Worm (Caenorhabditis elegans) whole organism, L4 larva: ENCODE measurements around the gene C54F6.19.
"Not testable (repeated sequence)": the region's sequence is repeated elsewhere in the genome, so short reads cannot be mapped to it uniquely, and the experiment has no call there.

Experiments used
- D1046.2 ChIP-seq: fragments of 200-800 bp; sonication (Bioruptor generic); IDR thresholded peaks from 2 replicates; pipeline ENCODE4 v1.3.6; 2022; ENCODE audit warnings: missing genetic modification characterization, missing compliant biosample characterization
- F26F4.8 ChIP-seq: fragments of 200-800 bp; sonication (Bioruptor generic); conservative IDR thresholded peaks from 2 replicates; pipeline ENCODE4 v1.3.6; 2022; ENCODE audit warnings: missing genetic modification characterization, missing compliant biosample characterization
- F44E2.7 ChIP-seq: fragments of 200-800 bp; sonication (Bioruptor generic); IDR thresholded peaks from 2 replicates; pipeline ENCODE4 v2.1.2; 2022; ENCODE audit warnings: missing genetic modification characterization, missing compliant biosample characterization
- Y105C5A.15 ChIP-seq: fragments of 200-800 bp; sonication (Bioruptor generic); IDR thresholded peaks from 2 replicates; pipeline ENCODE4 v1.3.6; 2022; ENCODE audit warnings: missing genetic modification characterization, missing compliant biosample characterization
- Y48G9A.11 ChIP-seq: fragments of 200-800 bp; sonication (Bioruptor generic); IDR thresholded peaks from 2 replicates; pipeline ENCODE4 v1.3.6; 2022; ENCODE audit warnings: missing genetic modification reagents, missing genetic modification characterization, missing compliant biosample characterization
- Y75B8A.6 ChIP-seq: fragments of 200-800 bp; sonication (Bioruptor generic); IDR thresholded peaks from 2 replicates; pipeline ENCODE4 v1.3.6; 2022; ENCODE audit warnings: missing genetic modification reagents, missing genetic modification characterization, missing compliant biosample characterization
- ZK337.2 ChIP-seq: fragments of 200-800 bp; sonication (Bioruptor generic); IDR thresholded peaks from 2 replicates; pipeline ENCODE4 v1.3.6; 2022; ENCODE audit warnings: missing genetic modification reagents, missing genetic modification characterization, missing compliant biosample characterization
- aha-1 ChIP-seq: fragments of 150-350 bp; peaks from one replicate; lab custom pipeline; 2014; ENCODE audit warnings: missing biosample characterization, missing genetic modification characterization
- arid-1 ChIP-seq: fragments of 200-800 bp; sonication (Bioruptor generic); conservative IDR thresholded peaks from 2 replicates; pipeline ENCODE4 v1.3.6; 2022; ENCODE audit warnings: missing genetic modification reagents, missing genetic modification characterization, missing compliant biosample characterization
- ceh-20 ChIP-seq: fragments of 200-800 bp; sonication (Bioruptor generic); IDR thresholded peaks from 2 replicates; pipeline ENCODE4 v1.3.6; 2022; ENCODE audit warnings: missing genetic modification reagents, missing genetic modification characterization, missing compliant biosample characterization
- ceh-44 ChIP-seq: fragments of 200-800 bp; sonication (Bioruptor generic); IDR thresholded peaks from 2 replicates; pipeline ENCODE4 v1.3.6; 2022; ENCODE audit warnings: missing genetic modification reagents, missing genetic modification characterization, missing compliant biosample characterization
- ceh-82 ChIP-seq: sonication (generic microtip); optimal IDR thresholded peaks from 2 replicates; lab custom pipeline; 2017; ENCODE audit warnings: missing biosample characterization, missing genetic modification characterization
- dmd-8 ChIP-seq: fragments of 200-800 bp; sonication (Bioruptor generic); IDR thresholded peaks from 2 replicates; pipeline ENCODE4 v1.3.6; 2022; ENCODE audit warnings: missing genetic modification characterization, missing compliant biosample characterization
- dmd-9 ChIP-seq: fragments of 200-800 bp; sonication (Bioruptor generic); IDR thresholded peaks from 2 replicates; pipeline ENCODE4 v1.3.6; 2022; ENCODE audit warnings: missing genetic modification reagents, missing genetic modification characterization, missing compliant biosample characterization
- dve-1 ChIP-seq: sonication (generic microtip); optimal IDR thresholded peaks from 2 replicates; lab custom pipeline; 2017; ENCODE audit warnings: antibody characterized with exemption, mild to moderate bottlenecking, missing genetic modification characterization, missing compliant biosample characterization; ENCODE audit not compliant: insufficient read depth
- lim-7 ChIP-seq: fragments of 200-800 bp; sonication (Bioruptor generic); IDR thresholded peaks from 2 replicates; pipeline ENCODE4 v1.3.6; 2022; ENCODE audit warnings: missing genetic modification characterization, missing compliant biosample characterization
- lin-1 ChIP-seq: fragments of 200-800 bp; sonication (Bioruptor generic); IDR thresholded peaks from 2 replicates; pipeline ENCODE4 v1.3.6; 2022; ENCODE audit warnings: missing genetic modification reagents, missing genetic modification characterization, missing compliant biosample characterization
- lir-3 ChIP-seq: sonication (generic microtip); optimal IDR thresholded peaks from 2 replicates; lab custom pipeline; 2016; ENCODE audit warnings: mild to moderate bottlenecking, missing genetic modification characterization, missing compliant biosample characterization
- madf-5 ChIP-seq, 2 experiments: fragments of 200-800 bp; sonication (Bioruptor generic); IDR thresholded peaks; 2 replicates each; pipeline ENCODE4 v1.3.6; 2022; ENCODE audit warnings: missing compliant biosample characterization in 2 of 2, missing genetic modification characterization in 2 of 2
- madf-9 ChIP-seq: fragments of 200-800 bp; sonication (Bioruptor generic); conservative IDR thresholded peaks from 2 replicates; pipeline ENCODE4 v1.3.6; 2022; ENCODE audit warnings: missing genetic modification reagents, missing genetic modification characterization, missing compliant biosample characterization
- mdt-29 ChIP-seq: fragments of 200-800 bp; sonication (Bioruptor generic); IDR thresholded peaks from 2 replicates; pipeline ENCODE4 v1.3.6; 2022; ENCODE audit warnings: missing genetic modification reagents, missing genetic modification characterization, missing compliant biosample characterization
- mxl-2 ChIP-seq: fragments of 200-800 bp; sonication (Bioruptor generic); conservative IDR thresholded peaks from 2 replicates; pipeline ENCODE4 v1.3.6; 2022; ENCODE audit warnings: missing genetic modification reagents, missing genetic modification characterization, missing compliant biosample characterization
- nhr-28 ChIP-seq: fragments of 150-350 bp; optimal IDR thresholded peaks from 2 replicates; lab custom pipeline; 2014; ENCODE audit warnings: missing biosample characterization, missing genetic modification characterization
- nhr-41 ChIP-seq: fragments of 200-800 bp; sonication (Bioruptor generic); IDR thresholded peaks from 2 replicates; pipeline ENCODE4 v1.3.6; 2022; ENCODE audit warnings: missing genetic modification reagents, missing genetic modification characterization, missing compliant biosample characterization
- nhr-42 ChIP-seq: fragments of 200-800 bp; sonication (Bioruptor generic); IDR thresholded peaks from 2 replicates; pipeline ENCODE4 v1.3.6; 2022; ENCODE audit warnings: missing genetic modification characterization, missing compliant biosample characterization
- nhr-77 ChIP-seq: fragments of 150-350 bp; optimal IDR thresholded peaks from 2 replicates; lab custom pipeline; 2014; ENCODE audit warnings: missing biosample characterization, missing genetic modification characterization
- pha-4 ChIP-seq, 2 experiments: fragments of 150-350 bp in 1 of 2; fragments of 200-800 bp in 1 of 2; sonication (Bioruptor generic) in 1 of 2; IDR thresholded peaks in 1 of 2; optimal IDR thresholded peaks in 1 of 2; 2 replicates each; pipeline versions ENCODE4 v1.3.6 to Lab custom; 2014 to 2022; ENCODE audit warnings: missing genetic modification characterization in 2 of 2, missing genetic modification reagents in 2 of 2, missing biosample characterization in 1 of 2, missing compliant biosample characterization in 1 of 2
- php-3 ChIP-seq: fragments of 200-800 bp; sonication (Bioruptor generic); IDR thresholded peaks from 2 replicates; pipeline ENCODE4 v1.3.6; 2022; ENCODE audit warnings: missing genetic modification reagents, missing genetic modification characterization, missing compliant biosample characterization
- snpc-1.2 ChIP-seq: fragments of 200-800 bp; sonication (Bioruptor generic); IDR thresholded peaks from 2 replicates; pipeline ENCODE4 v1.3.6; 2022; ENCODE audit warnings: missing genetic modification reagents, missing genetic modification characterization, missing compliant biosample characterization
- tra-1 ChIP-seq: fragments of 200-800 bp; sonication (Bioruptor generic); IDR thresholded peaks from 2 replicates; pipeline ENCODE4 v1.3.6; 2022; ENCODE audit warnings: missing genetic modification reagents, missing genetic modification characterization, missing compliant biosample characterization
- unc-62 ChIP-seq, 3 experiments: fragments of 150-350 bp in 1 of 3; sonication (generic microtip); optimal IDR thresholded peaks in 2 of 3; peaks in 1 of 3; 1 replicate in 1 of 3; 2 replicates in 2 of 3; lab custom pipeline; 2014 to 2017; ENCODE audit warnings: missing biosample characterization in 3 of 3, missing genetic modification characterization in 3 of 3, missing genetic modification reagents in 3 of 3, missing genotype in 1 of 3
- vab-7 ChIP-seq: fragments of 200-800 bp; sonication (Bioruptor generic); IDR thresholded peaks from 2 replicates; pipeline ENCODE4 v1.3.6; 2022; ENCODE audit warnings: missing genetic modification reagents, missing genetic modification characterization, missing compliant biosample characterization
- zfp-2 ChIP-seq: sonication (generic microtip); optimal IDR thresholded peaks from 2 replicates; lab custom pipeline; 2016; ENCODE audit warnings: mild to moderate bottlenecking, missing genetic modification characterization, missing compliant biosample characterization

Gene C54F6.19

ce11 chrV:7548499-7548898, 3.2 kb downstream of the C54F6.19 start:
- TF ChIP-seq arid-1 (GFP tag; lab: Robert Waterston, UW) (peak; percentile 85), mdt-29 (GFP tag; lab: Robert Waterston, UW) (peak; percentile 71; the same call in 1 of the 2 replicates), lim-7 (peak; percentile 90), dmd-9 (peak; percentile 76), nhr-42 (GFP tag; lab: Robert Waterston, UW) (peak; percentile 62; the same call in 1 of the 2 replicates), ceh-20 (GFP tag; lab: Robert Waterston, UW) (0 out of 2 replicates have a peak, but pooled peaks have one; percentile 59), snpc-1.2 (GFP tag; lab: Robert Waterston, UW) (peak; percentile 91), D1046.2 (GFP tag; lab: Robert Waterston, UW) (peak; percentile 81; the same call in 1 of the 2 replicates), tra-1 (GFP tag; lab: Robert Waterston, UW) (peak; percentile 66; the same call in 1 of the 2 replicates), ZK337.2 (GFP tag; lab: Robert Waterston, UW) (peak; percentile 73), mxl-2 (GFP tag; lab: Robert Waterston, UW) (0 out of 2 replicates have a peak, but pooled peaks have one; percentile 18), nhr-41 (peak; percentile 73; the same call in 1 of the 2 replicates), pha-4 (GFP tag; IDR thresholded peaks at IDR 0.05; lab: Robert Waterston, UW) (peak; percentile 78), vab-7 (GFP tag; lab: Robert Waterston, UW) (peak; percentile 85), Y75B8A.6 (GFP tag; lab: Robert Waterston, UW) (0 out of 2 replicates have a peak, but pooled peaks have one; percentile 10), madf-9 (GFP tag; lab: Robert Waterston, UW) (peak; percentile 74), Y48G9A.11 (GFP tag; lab: Robert Waterston, UW) (peak; percentile 78; the same call in 1 of the 2 replicates), php-3 (0 out of 2 replicates have a peak, but pooled peaks have one; percentile 39), lir-3 (tag; lab: Kevin White, UChicago) (peak; percentile 0), Y105C5A.15 (GFP tag; lab: Robert Waterston, UW) (peak; percentile 87), dmd-8 (GFP tag; lab: Robert Waterston, UW) (peak; percentile 95), lin-1 (GFP tag; lab: Robert Waterston, UW) (peak; percentile 85), ceh-44 (GFP tag; lab: Robert Waterston, UW) (peak; percentile 86), F44E2.7 (GFP tag; lab: Robert Waterston, UW) (peak; percentile 79), F26F4.8 (GFP tag; lab: Robert Waterston, UW) (peak; percentile 95), madf-5 (GFP tag; IDR thresholded peaks at IDR 0.05; lab: Robert Waterston, UW) (peak in 1 of 2 experiments; percentile 76; a peak in 1 of 4 replicates)
- TF ChIP-seq pha-4 (tag; optimal IDR thresholded peaks at IDR 0.05; lab: Kevin White, UChicago), result not testable (repeated sequence)

ce11 chrV:7551821-7552220, 6.5 kb downstream of the C54F6.19 start, which contains the start of gene F19F10.3:
Gene F19F10.3, plus strand, starts transcription at chrV:7552121.
- TF ChIP-seq aha-1 (tag; lab: Kevin White, UChicago) (no peak), nhr-77 (no peak), mdt-29 (GFP tag; lab: Robert Waterston, UW) (no peak), unc-62 (GFP tag; optimal IDR thresholded peaks at IDR 0.05 in 1 of 2; lab: Kevin White, UChicago) (no peak), unc-62 (tag; optimal IDR thresholded peaks at IDR 0.05; lab: Kevin White, UChicago) (no peak), dve-1 (tag; lab: Kevin White, UChicago) (no peak), ceh-82 (tag; lab: Kevin White, UChicago) (no peak), nhr-28 (tag; lab: Kevin White, UChicago) (no peak)

ce11 chrV:7553873-7554362, 8.6 kb downstream of the C54F6.19 start, which contains the start of gene ttr-10:
Gene ttr-10, minus strand, starts transcription at chrV:7553923.
- TF ChIP-seq zfp-2 (no peak), unc-62 (GFP tag; optimal IDR thresholded peaks at IDR 0.05 in 1 of 2; lab: Kevin White, UChicago) (peak in 1 of 2 experiments; percentile 95), unc-62 (tag; optimal IDR thresholded peaks at IDR 0.05; lab: Kevin White, UChicago) (no peak), aha-1 (tag; lab: Kevin White, UChicago) (peak; percentile 1)
